Fruit fly (Drosophila melanogaster) whole organism: ENCODE measurements around the gene CG14650.

Source experiments
- CG8478 ChIP-seq: fragments of >200 bp; optimal IDR thresholded peaks from 2 replicates; lab custom pipeline; 2018; ENCODE audit warnings: inconsistent platforms
- Dll ChIP-seq: fragments of >200 bp; optimal IDR thresholded peaks from 2 replicates; lab custom pipeline; 2017
- EcR ChIP-seq, 2 experiments: fragments of >200 bp; optimal IDR thresholded peaks; 2 replicates each; lab custom pipeline; 2017; ENCODE audit warnings: missing biosample characterization in 2 of 2, missing genetic modification characterization in 2 of 2, missing genetic modification reagents in 2 of 2
- pan ChIP-seq: fragments of >200 bp; optimal IDR thresholded peaks from 2 replicates; lab custom pipeline; 2017
- usp ChIP-seq: fragments of >200 bp; optimal IDR thresholded peaks from 2 replicates; lab custom pipeline; 2017; ENCODE audit warnings: missing biosample characterization, missing genetic modification characterization, mixed read lengths

DNA sequence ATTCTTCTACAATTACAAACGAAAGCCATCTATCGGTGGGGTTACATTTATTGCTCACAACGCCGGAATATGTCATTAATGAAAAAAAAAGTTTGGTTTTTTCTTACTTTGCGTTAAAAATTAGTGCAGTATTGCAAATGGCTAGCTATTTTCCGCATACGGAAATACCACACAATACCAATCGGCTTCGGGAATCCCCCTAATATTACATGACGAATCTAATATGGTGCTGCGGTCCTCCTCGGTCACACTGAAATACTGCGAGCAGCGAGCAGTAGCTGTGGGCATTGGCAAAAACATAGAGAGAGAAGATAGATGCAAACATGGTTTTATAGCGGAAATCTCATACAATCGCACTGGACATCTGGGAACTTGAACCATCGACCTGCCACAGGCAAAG lies 49.7 kb upstream of the CG14650 start, which contains the start of gene tub:
- TF ChIP-seq Dll: no peak
- no peak for TF ChIP-seq usp (GFP tag; lab: Kevin White, UChicago)
- no peak for TF ChIP-seq pan (lab: Kevin White, UChicago)
- TF ChIP-seq EcR (GFP tag; optimal IDR thresholded peaks at IDR 0.05; lab: Kevin White, UChicago): no peak
- no peak for TF ChIP-seq CG8478 (lab: Kevin White, UChicago)
